Fruit fly (Drosophila melanogaster) whole organism, prepupa: ENCODE measurements around the gene CG10700.

Source experiments
- CG15336 ChIP-seq: fragments of 200-800 bp; sonication (Bioruptor generic); IDR thresholded peaks from 2 replicates; pipeline ENCODE4 v1.3.6; 2022; ENCODE audit warnings: missing biosample characterization, missing genetic modification characterization
- CG1621 ChIP-seq: fragments of 200-800 bp; sonication (Bioruptor generic); optimal IDR thresholded peaks from 3 replicates; lab custom pipeline; 2018; ENCODE audit warnings: missing biosample characterization, mild to moderate bottlenecking, missing genetic modification characterization
- CG31627 ChIP-seq: fragments of 200-800 bp; sonication (Bioruptor generic); optimal IDR thresholded peaks from 3 replicates; lab custom pipeline; 2016; ENCODE audit warnings: missing biosample characterization, missing genetic modification characterization
- CG34406 ChIP-seq: fragments of 200-800 bp; sonication (Bioruptor generic); optimal IDR thresholded peaks from 3 replicates; lab custom pipeline; 2016; ENCODE audit warnings: missing biosample characterization, missing genetic modification characterization
- CG3919 ChIP-seq: fragments of 200-800 bp; sonication (Bioruptor generic); optimal IDR thresholded peaks from 3 replicates; lab custom pipeline; 2016; ENCODE audit warnings: missing biosample characterization, missing genetic modification characterization
- CG6163 ChIP-seq: fragments of 200-800 bp; sonication (Bioruptor generic); IDR thresholded peaks from 3 replicates; pipeline ENCODE4 v1.3.6; 2022; ENCODE audit warnings: missing biosample characterization, missing genetic modification characterization
- CG6276 ChIP-seq: fragments of 200-800 bp; sonication (Bioruptor generic); optimal IDR thresholded peaks from 2 replicates; lab custom pipeline; 2017; ENCODE audit warnings: missing biosample characterization, mild to moderate bottlenecking, missing genetic modification characterization
- CG6808 ChIP-seq: fragments of 200-800 bp; sonication (Bioruptor generic); optimal IDR thresholded peaks from 3 replicates; lab custom pipeline; 2017; ENCODE audit warnings: missing biosample characterization, missing genetic modification characterization, mild to moderate bottlenecking, moderate library complexity, missing genetic modification reagents
- CG8119 ChIP-seq: fragments of 200-800 bp; sonication (Bioruptor generic); IDR thresholded peaks from 3 replicates; pipeline ENCODE4 v1.3.6; 2022; ENCODE audit warnings: missing biosample characterization, missing genetic modification characterization
- Eip78C ChIP-seq: fragments of 200-800 bp; sonication (Bioruptor generic); peaks from one replicate; lab custom pipeline; 2016; ENCODE audit warnings: missing biosample characterization, missing genetic modification characterization
- Ets21C ChIP-seq: fragments of 200-800 bp; sonication (Bioruptor generic); optimal IDR thresholded peaks from 3 replicates; lab custom pipeline; 2016; ENCODE audit warnings: missing biosample characterization, missing genetic modification characterization
- Gug ChIP-seq: fragments of 200-800 bp; sonication (Bioruptor generic); IDR thresholded peaks from 2 replicates; pipeline ENCODE4 v1.3.6; 2022; ENCODE audit warnings: missing biosample characterization, missing genetic modification characterization
- Hr39 ChIP-seq: fragments of 200-800 bp; sonication (Bioruptor generic); optimal IDR thresholded peaks from 2 replicates; lab custom pipeline; 2016; ENCODE audit warnings: missing biosample characterization, missing genetic modification characterization
- dsx ChIP-seq: fragments of 200-800 bp; optimal IDR thresholded peaks from 3 replicates; lab custom pipeline; 2019; ENCODE audit warnings: missing biosample characterization, mild to moderate bottlenecking, missing genetic modification characterization, moderate library complexity; ENCODE audit not compliant: poor library complexity, severe bottlenecking

dm6 chr2L:19120196-19120950 is 41.5 kb upstream of the CG10700 start, which contains the start of gene Ddc:
- no peak for TF ChIP-seq Hr39 (GFP tag; lab: Kevin White, UChicago)
- TF ChIP-seq CG15336 (GFP tag; lab: Robert Waterston, UW), result no peak
- TF ChIP-seq Eip78C (GFP tag; lab: Kevin White, UChicago), result peak; percentile 37
- TF ChIP-seq CG34406, result no peak
- TF ChIP-seq Ets21C (GFP tag; lab: Kevin White, UChicago), result no peak
- TF ChIP-seq CG8119, result no peak
- TF ChIP-seq CG6163, result no peak
- no peak for TF ChIP-seq CG31627 (GFP tag; lab: Kevin White, UChicago)
- no peak for TF ChIP-seq Gug (GFP tag; lab: Robert Waterston, UW)
- no peak for TF ChIP-seq CG1621 (tag; lab: Kevin White, UChicago)
- TF ChIP-seq CG6808 (GFP tag; lab: Kevin White, UChicago), result no peak
- no peak for TF ChIP-seq CG6276 (GFP tag; lab: Kevin White, UChicago)
- TF ChIP-seq dsx (GFP tag; lab: Kevin White, UChicago), result no peak
- peak; percentile 29 for TF ChIP-seq CG3919 (GFP tag; lab: Kevin White, UChicago)
